Worm (Caenorhabditis elegans) whole organism, young adult: ENCODE data around the gene gba-2.

Experiments used
- B0035.1 ChIP-seq: sonication (generic microtip); optimal IDR thresholded peaks from 2 replicates; lab custom pipeline; 2016; ENCODE audit warnings: missing genetic modification characterization, mild to moderate bottlenecking, missing compliant biosample characterization, missing genotype, missing genetic modification reagents
- T07F8.4 ChIP-seq: sonication (generic microtip); optimal IDR thresholded peaks from 2 replicates; lab custom pipeline; 2016; ENCODE audit warnings: mild to moderate bottlenecking, missing genetic modification characterization, moderate library complexity, missing compliant biosample characterization
- ztf-26 ChIP-seq: sonication (generic microtip); optimal IDR thresholded peaks from 2 replicates; lab custom pipeline; 2017; ENCODE audit warnings: missing genetic modification characterization, missing compliant biosample characterization

DNA sequence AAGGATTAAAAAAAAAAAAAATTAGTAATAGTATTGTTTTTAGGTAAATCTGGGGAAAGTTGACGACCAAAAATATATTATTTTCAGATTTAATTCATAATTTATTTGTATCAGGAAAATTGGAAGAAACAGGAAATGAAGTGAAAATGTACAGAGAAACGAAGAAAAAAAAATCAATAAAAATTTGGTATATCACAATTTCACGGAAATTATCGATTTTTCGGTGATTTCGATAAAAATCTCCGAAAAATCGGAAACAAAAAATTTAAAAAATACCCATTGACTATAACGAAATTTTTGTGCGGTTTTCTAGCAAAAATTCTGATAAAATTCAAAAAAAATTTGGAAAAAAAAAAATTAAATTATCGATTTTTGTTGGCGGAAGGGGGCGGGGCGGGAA, 6.0 kb upstream of the gba-2 start:
- TF ChIP-seq T07F8.4: no peak
- TF ChIP-seq ztf-26 (tag; lab: Kevin White, UChicago): no peak
- no peak for TF ChIP-seq B0035.1 (tag; lab: Kevin White, UChicago)
